Worm (Caenorhabditis elegans) whole organism, mixed stage, embryonic: ENCODE data around the gene F43G6.10.

Experiments used
- ceh-39 ChIP-seq: fragments of 150-350 bp; optimal IDR thresholded peaks from 2 replicates; lab custom pipeline; 2014; ENCODE audit warnings: missing biosample characterization, missing genetic modification characterization
- ceh-83 ChIP-seq: fragments of 200-800 bp; sonication (Bioruptor generic); optimal IDR thresholded peaks from 2 replicates; lab custom pipeline; 2018; ENCODE audit warnings: mild to moderate bottlenecking, missing genetic modification characterization, missing compliant biosample characterization
- elt-3 ChIP-seq: fragments of 150-350 bp; optimal IDR thresholded peaks from 2 replicates; lab custom pipeline; 2014; ENCODE audit warnings: missing biosample characterization, missing genetic modification characterization
- hlh-1 ChIP-seq: fragments of 150-350 bp; optimal IDR thresholded peaks from 2 replicates; lab custom pipeline; 2014; ENCODE audit warnings: missing biosample characterization, missing genetic modification reagents, missing genetic modification characterization
- lin-13 ChIP-seq: fragments of 150-350 bp; optimal IDR thresholded peaks from 2 replicates; lab custom pipeline; 2014; ENCODE audit warnings: missing biosample characterization, missing genetic modification characterization
- lsy-2 ChIP-seq: fragments of 150-350 bp; optimal IDR thresholded peaks from 2 replicates; lab custom pipeline; 2014; ENCODE audit warnings: missing biosample characterization, missing genetic modification characterization
- mls-2 ChIP-seq: sonication (generic microtip); optimal IDR thresholded peaks from 2 replicates; lab custom pipeline; 2016; ENCODE audit warnings: mild to moderate bottlenecking, missing genetic modification characterization, moderate library complexity, missing compliant biosample characterization
- nhr-2 ChIP-seq: fragments of 150-350 bp; optimal IDR thresholded peaks from 2 replicates; lab custom pipeline; 2014; ENCODE audit warnings: missing biosample characterization, missing genetic modification characterization
- snpc-4 ChIP-seq: fragments of 150-350 bp; optimal IDR thresholded peaks from 2 replicates; lab custom pipeline; 2014; ENCODE audit warnings: missing biosample characterization, missing genetic modification characterization
- sptf-1 ChIP-seq: sonication (generic microtip); optimal IDR thresholded peaks from 2 replicates; lab custom pipeline; 2017; ENCODE audit warnings: mild to moderate bottlenecking, missing genetic modification characterization, moderate library complexity, missing compliant biosample characterization
- unc-120 ChIP-seq: sonication (generic microtip); optimal IDR thresholded peaks from 2 replicates; lab custom pipeline; 2017; ENCODE audit warnings: missing genetic modification characterization, missing compliant biosample characterization; ENCODE audit not compliant: poor library complexity, severe bottlenecking
- unc-39 ChIP-seq: fragments of 150-350 bp; optimal IDR thresholded peaks from 2 replicates; lab custom pipeline; 2014; ENCODE audit warnings: missing biosample characterization, missing genetic modification characterization
- ztf-11 ChIP-seq: fragments of 150-350 bp; optimal IDR thresholded peaks from 2 replicates; lab custom pipeline; 2014; ENCODE audit warnings: missing biosample characterization, missing genetic modification characterization

DNA sequence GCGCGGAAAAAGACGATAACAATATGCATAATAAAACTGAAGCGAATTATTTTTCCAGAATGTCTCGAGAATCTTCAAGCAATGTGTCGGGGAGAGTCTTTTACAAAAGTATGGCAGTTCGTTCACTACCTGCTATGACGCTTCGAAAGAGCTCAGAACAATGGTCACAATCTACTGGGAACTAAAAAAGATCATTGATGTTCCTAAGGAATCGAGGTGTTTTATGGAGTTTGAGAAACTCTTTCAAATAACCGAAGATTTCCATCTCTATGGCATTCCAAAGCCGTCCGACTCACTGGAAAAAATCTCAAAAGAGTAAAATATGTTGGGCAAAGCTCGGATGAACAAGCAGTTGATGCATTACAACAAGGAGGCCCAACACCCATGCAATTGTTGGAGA, 36.8 kb upstream of the F43G6.10 start, which contains the start of gene F44E5.15:
- TF ChIP-seq ztf-11 (tag; lab: Kevin White, UChicago) (no peak), unc-120 (no peak), elt-3 (no peak), ceh-83 (GFP tag; lab: Kevin White, UChicago) (no peak), hlh-1 (no peak), mls-2 (tag; lab: Kevin White, UChicago) (no peak), nhr-2 (tag; lab: Kevin White, UChicago) (no peak), ceh-39 (tag; lab: Kevin White, UChicago) (no peak), sptf-1 (tag; lab: Kevin White, UChicago) (no peak), unc-39 (tag; lab: Kevin White, UChicago) (no peak), lin-13 (tag; lab: Kevin White, UChicago) (no peak), lsy-2 (tag; lab: Kevin White, UChicago) (no peak), snpc-4 (tag; lab: Kevin White, UChicago) (no peak)
